Worm (Caenorhabditis elegans) whole organism, L1 larva: ENCODE measurements around the gene C50C3.1.

Experiments
- aha-1 ChIP-seq: fragments of 150-350 bp; optimal IDR thresholded peaks from 2 replicates; lab custom pipeline; 2014; ENCODE audit warnings: missing biosample characterization, missing genetic modification characterization
- ztf-4 ChIP-seq: fragments of 150-350 bp; optimal IDR thresholded peaks from 2 replicates; lab custom pipeline; 2014; ENCODE audit warnings: missing biosample characterization, missing genetic modification characterization

- TF ChIP-seq ztf-4: no peak
- no peak for TF ChIP-seq aha-1 (tag; lab: Kevin White, UChicago)
Measured at ce11 chrIII:8211562-8211961, 19.8 kb downstream of the C50C3.1 start.
